Fruit fly (Drosophila melanogaster) whole organism, embryonic: ENCODE data around the gene Golgin84.

ENCODE experiments used
- Asciz ChIP-seq: fragments of 200-800 bp; sonication (Bioruptor generic); optimal IDR thresholded peaks from 2 replicates; lab custom pipeline; 2017; ENCODE audit warnings: missing biosample characterization, mild to moderate bottlenecking, missing genetic modification characterization, missing genetic modification reagents
- CG10431 ChIP-seq: fragments of 200-800 bp; sonication (Bioruptor generic); optimal IDR thresholded peaks from 3 replicates; lab custom pipeline; 2018; ENCODE audit warnings: missing biosample characterization, mild to moderate bottlenecking, missing genetic modification characterization
- CG10979 ChIP-seq: fragments of 200-800 bp; sonication (Bioruptor generic); optimal IDR thresholded peaks from 2 replicates; lab custom pipeline; 2018; ENCODE audit warnings: missing biosample characterization, mild to moderate bottlenecking, missing genetic modification characterization, moderate library complexity
- CG12071 ChIP-seq: fragments of 200-800 bp; sonication (Bioruptor generic); optimal IDR thresholded peaks from 3 replicates; lab custom pipeline; 2018; ENCODE audit warnings: missing biosample characterization, mild to moderate bottlenecking, missing genetic modification characterization
- CG1233 ChIP-seq: fragments of 200-800 bp; sonication (Bioruptor generic); optimal IDR thresholded peaks from 4 replicates; lab custom pipeline; 2018; ENCODE audit warnings: missing biosample characterization, mild to moderate bottlenecking, missing genetic modification characterization
- CG16863 ChIP-seq: fragments of 200-800 bp; sonication (Bioruptor generic); optimal IDR thresholded peaks from 3 replicates; lab custom pipeline; 2016; ENCODE audit warnings: missing biosample characterization, missing genetic modification characterization
- CG18011 ChIP-seq: fragments of 200-800 bp; sonication (Bioruptor generic); optimal IDR thresholded peaks from 2 replicates; lab custom pipeline; 2017; ENCODE audit warnings: missing biosample characterization, missing genetic modification characterization, mild to moderate bottlenecking, moderate library complexity, missing genotype
- CG30403 ChIP-seq: fragments of 200-800 bp; sonication (Bioruptor generic); optimal IDR thresholded peaks from 3 replicates; lab custom pipeline; 2016; ENCODE audit warnings: missing biosample characterization, missing genetic modification characterization
- CG3281 ChIP-seq: fragments of 200-800 bp; sonication (Bioruptor generic); optimal IDR thresholded peaks from 3 replicates; lab custom pipeline; 2017; ENCODE audit warnings: missing biosample characterization, mild to moderate bottlenecking, missing genetic modification characterization
- CG3726 ChIP-seq: fragments of 200-800 bp; sonication (Bioruptor generic); IDR thresholded peaks from 3 replicates; pipeline ENCODE4, ENCODE4 v1.3.6; 2022; ENCODE audit warnings: missing biosample characterization, missing genetic modification characterization
- CG3995 ChIP-seq: fragments of 200-800 bp; sonication (Bioruptor generic); optimal IDR thresholded peaks from 3 replicates; lab custom pipeline; 2016; ENCODE audit warnings: missing biosample characterization, missing genetic modification characterization
- CG4282 ChIP-seq: fragments of 200-800 bp; sonication (Bioruptor generic); optimal IDR thresholded peaks from 2 replicates; lab custom pipeline; 2016; ENCODE audit warnings: missing biosample characterization, missing genetic modification characterization
- CG43689 ChIP-seq: fragments of 200-800 bp; sonication (Bioruptor generic); IDR thresholded peaks from 2 replicates; pipeline ENCODE4 v1.3.6; 2022; ENCODE audit warnings: missing biosample characterization, missing genetic modification characterization
- CG4617 ChIP-seq: fragments of 200-800 bp; sonication (Bioruptor generic); optimal IDR thresholded peaks from 3 replicates; lab custom pipeline; 2016; ENCODE audit warnings: missing biosample characterization, missing genetic modification characterization, borderline replicate concordance
- CG8478 ChIP-seq: fragments of >200 bp; optimal IDR thresholded peaks from 2 replicates; lab custom pipeline; 2018
- CG8765 ChIP-seq: fragments of 200-800 bp; sonication (Bioruptor generic); IDR thresholded peaks from 2 replicates; pipeline ENCODE4 v1.3.6; 2022; ENCODE audit warnings: missing biosample characterization, missing genetic modification characterization
- Chrac-16 ChIP-seq: fragments of 200-800 bp; sonication (Bioruptor generic); optimal IDR thresholded peaks from 3 replicates; lab custom pipeline; 2016; ENCODE audit warnings: missing biosample characterization, missing genetic modification characterization
- CkIIα-i1 ChIP-seq: fragments of 200-800 bp; sonication (Bioruptor generic); IDR thresholded peaks from 2 replicates; pipeline ENCODE4 v1.3.6; 2022; ENCODE audit warnings: missing biosample characterization, missing genetic modification characterization
- Doc2 ChIP-seq: fragments of 200-800 bp; sonication (Bioruptor generic); IDR thresholded peaks from 2 replicates; pipeline ENCODE4 v1.3.6; 2022; ENCODE audit warnings: missing biosample characterization, missing genetic modification characterization
- Ets65A ChIP-seq: fragments of 200-800 bp; sonication (Bioruptor generic); peaks from one replicate; lab custom pipeline; 2016; ENCODE audit warnings: missing biosample characterization, missing genetic modification characterization
- Hey ChIP-seq: fragments of 200-800 bp; sonication (Bioruptor generic); optimal IDR thresholded peaks from 3 replicates; lab custom pipeline; 2018; ENCODE audit warnings: missing biosample characterization, mild to moderate bottlenecking, missing genetic modification characterization
- Hsf ChIP-seq: fragments of 200-800 bp; sonication (Bioruptor generic); optimal IDR thresholded peaks from 3 replicates; lab custom pipeline; 2016; ENCODE audit warnings: missing biosample characterization, missing genetic modification characterization
- Lhr ChIP-seq: fragments of 200-800 bp; sonication (Bioruptor generic); optimal IDR thresholded peaks from 3 replicates; lab custom pipeline; 2017; ENCODE audit warnings: mild to moderate bottlenecking, missing biosample characterization, missing genetic modification reagents, missing genetic modification characterization
- Lpt ChIP-seq: fragments of >200 bp; optimal IDR thresholded peaks from 2 replicates; lab custom pipeline; 2018; ENCODE audit warnings: missing biosample characterization, missing genetic modification characterization
- Neu2 ChIP-seq: fragments of 200-800 bp; sonication (Bioruptor generic); optimal IDR thresholded peaks from 3 replicates; lab custom pipeline; 2016; ENCODE audit warnings: missing biosample characterization, missing genetic modification characterization, borderline replicate concordance
- Rx ChIP-seq: fragments of 200-800 bp; sonication (Bioruptor generic); IDR thresholded peaks from 2 replicates; pipeline ENCODE4 v1.3.6; 2022; ENCODE audit warnings: missing biosample characterization, missing genetic modification characterization
- Tbp ChIP-seq: fragments of >200 bp; optimal IDR thresholded peaks from 2 replicates; lab custom pipeline; 2018; ENCODE audit warnings: missing biosample characterization, missing genetic modification characterization
- YL-1 ChIP-seq: fragments of 200-800 bp; sonication (Bioruptor generic); optimal IDR thresholded peaks from 3 replicates; lab custom pipeline; 2017; ENCODE audit warnings: missing biosample characterization, mild to moderate bottlenecking, missing genetic modification characterization
- ato ChIP-seq: fragments of 200-800 bp; sonication (Bioruptor generic); IDR thresholded peaks from 2 replicates; pipeline ENCODE4 v1.3.6; 2022; ENCODE audit warnings: missing biosample characterization, missing genetic modification characterization; ENCODE audit not compliant: partially characterized antibody
- bab2 ChIP-seq: fragments of 200-800 bp; sonication (Bioruptor generic); optimal IDR thresholded peaks from 2 replicates; lab custom pipeline; 2016; ENCODE audit warnings: missing biosample characterization, missing genetic modification characterization
- bbx ChIP-seq: fragments of 200-800 bp; sonication (Bioruptor generic); IDR thresholded peaks from 2 replicates; pipeline ENCODE4 v1.3.6; 2022; ENCODE audit warnings: missing biosample characterization, missing genetic modification characterization; ENCODE audit not compliant: partially characterized antibody
- emc ChIP-seq: fragments of 200-800 bp; sonication (Bioruptor generic); optimal IDR thresholded peaks from 2 replicates; lab custom pipeline; 2016; ENCODE audit warnings: missing biosample characterization, missing genetic modification characterization
- ems ChIP-seq: fragments of 200-800 bp; sonication (Bioruptor generic); optimal IDR thresholded peaks from 3 replicates; lab custom pipeline; 2016; ENCODE audit warnings: missing biosample characterization, missing genetic modification characterization
- fd3F ChIP-seq: fragments of 200-800 bp; sonication (Bioruptor generic); optimal IDR thresholded peaks from 2 replicates; lab custom pipeline; 2018; ENCODE audit warnings: missing biosample characterization, mild to moderate bottlenecking, missing genetic modification characterization, moderate library complexity
- grau ChIP-seq: fragments of 200-800 bp; optimal IDR thresholded peaks from 3 replicates; lab custom pipeline; 2019; ENCODE audit warnings: missing biosample characterization, mild to moderate bottlenecking, missing genetic modification characterization, moderate library complexity
- klu ChIP-seq: fragments of 200-800 bp; sonication (Bioruptor generic); IDR thresholded peaks from 2 replicates; pipeline ENCODE4 v1.3.6; 2022; ENCODE audit warnings: missing biosample characterization, missing genetic modification characterization
- pb ChIP-seq: fragments of 200-800 bp; sonication (Bioruptor generic); optimal IDR thresholded peaks from 3 replicates; lab custom pipeline; 2016; ENCODE audit warnings: missing biosample characterization, missing genetic modification characterization
- scrt ChIP-seq: fragments of 200-800 bp; sonication (Bioruptor generic); optimal IDR thresholded peaks from 2 replicates; lab custom pipeline; 2018; ENCODE audit warnings: missing biosample characterization, mild to moderate bottlenecking, missing genetic modification characterization, moderate library complexity
- slou ChIP-seq: fragments of 200-800 bp; sonication (Bioruptor generic); optimal IDR thresholded peaks from 3 replicates; lab custom pipeline; 2016; ENCODE audit warnings: missing biosample characterization, missing genetic modification characterization
- stwl ChIP-seq: fragments of 200-800 bp; sonication (Bioruptor generic); optimal IDR thresholded peaks from 3 replicates; lab custom pipeline; 2018; ENCODE audit warnings: missing biosample characterization, mild to moderate bottlenecking, missing genetic modification characterization, moderate library complexity
- unc-4 ChIP-seq: fragments of 200-800 bp; sonication (Bioruptor generic); IDR thresholded peaks from 2 replicates; pipeline ENCODE4 v1.3.6; 2022; ENCODE audit warnings: missing biosample characterization, missing genetic modification characterization; ENCODE audit not compliant: partially characterized antibody

Gene Golgin84

DNA sequence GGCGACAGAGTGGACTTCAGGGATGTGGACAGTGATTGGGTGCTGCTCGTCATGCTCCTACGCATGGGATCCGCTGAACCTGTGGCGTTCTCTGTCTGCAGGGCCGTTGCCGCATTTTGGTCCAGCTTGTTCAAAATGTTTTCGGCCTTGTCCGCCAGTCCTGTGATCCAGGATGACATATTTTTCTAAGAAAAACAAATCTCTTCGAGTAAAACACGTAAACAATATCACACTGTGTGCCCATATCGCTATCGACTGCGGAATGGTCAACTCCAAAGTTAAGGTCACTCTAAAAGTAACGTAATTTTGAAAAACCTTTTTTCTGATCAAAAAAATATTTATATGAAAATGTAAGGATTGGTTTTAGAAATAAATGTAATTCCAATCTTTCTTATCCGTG lies at the start of gene Golgin84 (continued):
- TF ChIP-seq CG3726 (GFP tag; lab: Robert Waterston, UW) (0 out of 3 replicates have a peak, but pooled peaks have one; percentile 28), grau (tag; lab: Kevin White, UChicago) (no peak), bbx (GFP tag; lab: Robert Waterston, UW) (no peak), Lhr (GFP tag; lab: Kevin White, UChicago) (no peak), Hsf (GFP tag; lab: Kevin White, UChicago) (no peak), slou (GFP tag; lab: Kevin White, UChicago) (no peak), YL-1 (GFP tag; lab: Kevin White, UChicago) (peak; percentile 26), CG3281 (GFP tag; lab: Kevin White, UChicago) (no peak), pb (GFP tag; lab: Kevin White, UChicago) (no peak), klu (no peak), fd3F (GFP tag; lab: Kevin White, UChicago) (no peak), CG4617 (GFP tag; lab: Kevin White, UChicago) (peak; percentile 67), CG3995 (GFP tag; lab: Kevin White, UChicago) (peak; percentile 24), CG16863 (GFP tag; lab: Kevin White, UChicago) (no peak), Chrac-16 (GFP tag; lab: Kevin White, UChicago) (no peak), Doc2 (no peak), ato (GFP tag; lab: Robert Waterston, UW) (peak; percentile 22; the same call in 1 of the 2 replicates), ems (no peak), Rx (GFP tag; lab: Robert Waterston, UW) (no peak), CG8765 (GFP tag; lab: Robert Waterston, UW) (no peak), stwl (tag; lab: Kevin White, UChicago) (peak; percentile 40), emc (GFP tag; lab: Kevin White, UChicago) (no peak), Hey (tag; lab: Kevin White, UChicago) (no peak)

DNA sequence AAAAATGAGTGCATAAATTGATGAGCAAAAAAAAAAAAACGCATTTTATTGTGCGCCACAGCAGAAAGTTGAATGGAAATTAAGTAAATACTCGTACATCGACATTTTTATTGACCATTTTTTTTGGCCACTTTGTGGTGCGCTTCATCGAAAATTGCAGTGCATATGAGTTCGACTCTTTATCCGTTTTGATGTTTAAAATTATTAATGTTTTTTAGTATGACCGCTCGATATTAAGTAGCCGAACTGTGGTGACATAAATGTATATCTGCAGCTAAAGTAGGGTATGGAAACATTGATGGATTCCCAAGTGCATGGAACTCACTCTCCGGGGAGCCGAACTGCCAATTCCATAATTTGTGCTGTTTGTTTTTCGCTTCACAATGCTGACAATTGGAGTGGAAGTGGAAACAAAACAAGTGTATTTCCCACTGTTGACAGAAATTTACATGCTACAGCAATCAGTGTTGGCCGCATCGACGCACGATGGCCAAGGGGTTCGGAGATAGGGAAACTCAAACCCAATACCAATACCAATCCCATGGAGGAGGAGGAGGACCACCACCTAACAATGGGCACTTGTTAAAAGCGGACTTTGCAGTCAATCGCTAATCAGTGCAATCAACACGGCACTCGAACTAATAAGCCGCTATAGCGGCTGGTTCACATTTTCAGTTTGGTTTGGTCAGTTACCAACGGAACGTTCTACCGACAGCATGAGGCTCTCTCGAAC lies 34.6 kb upstream of the Golgin84 start, which contains the start of gene CG13616:
CG13616 (plus strand) TSS at position 683 of the 733 bp plus-strand sequence.
- TF ChIP-seq Ets65A (GFP tag; lab: Kevin White, UChicago) (peak; percentile 9), unc-4 (GFP tag; lab: Robert Waterston, UW) (no peak)

DNA sequence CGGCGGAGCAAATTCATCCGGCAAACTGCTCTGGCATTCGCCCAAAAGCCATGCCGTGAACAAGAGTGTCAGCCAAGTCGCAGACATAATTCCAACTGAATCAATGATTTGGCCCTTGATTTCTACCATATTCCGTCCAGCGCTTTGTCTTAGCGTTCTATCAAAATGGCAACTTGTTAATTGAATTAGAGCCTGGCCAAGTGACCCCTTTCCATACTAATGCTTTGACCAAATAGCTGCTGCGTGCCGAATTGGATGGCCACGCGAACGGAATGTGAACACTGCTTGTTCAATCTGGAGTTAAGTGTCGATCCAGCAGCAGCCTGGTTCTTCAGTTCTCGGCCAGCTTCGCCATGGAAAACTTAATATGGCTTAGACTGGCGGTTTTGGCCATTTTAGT lies 32.5 kb upstream of the Golgin84 start, which contains the start of the genes CG5768 and CG13615:
CG5768 (minus strand) TSS at position 101 of the 400 bp plus-strand sequence.
CG13615 (plus strand) TSS at position 280 of the 400 bp plus-strand sequence.
- TF ChIP-seq CG18011 (GFP tag; lab: Kevin White, UChicago) = no peak
- TF ChIP-seq CG10979 (tag; lab: Kevin White, UChicago) = no peak
- TF ChIP-seq scrt (GFP tag; lab: Kevin White, UChicago) = no peak
- no peak for TF ChIP-seq Asciz (GFP tag; lab: Kevin White, UChicago)
- no peak for TF ChIP-seq CG1233
- no peak for TF ChIP-seq CG30403 (GFP tag; lab: Kevin White, UChicago)
- TF ChIP-seq CG8478 (lab: Kevin White, UChicago) = no peak
- no peak for TF ChIP-seq Lpt

DNA sequence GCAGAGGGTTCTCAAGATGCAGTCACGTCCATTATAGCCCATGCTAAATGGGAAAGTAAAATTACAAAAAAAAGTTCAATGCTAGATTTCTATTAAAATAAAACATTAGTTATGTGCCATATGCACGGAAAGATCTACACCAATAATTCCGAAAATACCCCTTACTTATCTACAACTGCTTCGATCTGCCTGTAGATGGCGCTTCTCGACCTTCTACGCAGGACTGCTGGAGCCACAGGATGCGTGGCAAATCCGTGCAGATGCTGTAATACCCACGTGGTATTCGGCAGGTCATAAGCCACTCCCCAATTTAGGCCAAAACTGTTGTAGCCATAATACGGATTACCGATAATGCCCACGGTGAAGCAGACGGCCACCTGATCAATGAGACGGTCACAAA lies 28.7 kb upstream of the Golgin84 start:
- TF ChIP-seq CG4282 = no peak
- TF ChIP-seq CkIIα-i1 (GFP tag; lab: Robert Waterston, UW) = no peak
- no peak for TF ChIP-seq Neu2 (GFP tag; lab: Kevin White, UChicago)
- no peak for TF ChIP-seq Tbp (GFP tag; lab: Kevin White, UChicago)
- no peak for TF ChIP-seq CG10431 (GFP tag; lab: Kevin White, UChicago)
- no peak for TF ChIP-seq CG12071 (GFP tag; lab: Kevin White, UChicago)
- TF ChIP-seq bab2 (GFP tag; lab: Kevin White, UChicago) = no peak
- TF ChIP-seq CG43689 (GFP tag; lab: Robert Waterston, UW) = no peak
